Worm (Caenorhabditis elegans) whole organism, midembryonic: ENCODE measurements around the gene F26F2.4.

ENCODE experiments used
- cog-1 ChIP-seq: sonication (generic microtip); optimal IDR thresholded peaks from 2 replicates; lab custom pipeline; 2016; ENCODE audit warnings: missing genetic modification characterization, missing compliant biosample characterization
- klf-2 ChIP-seq: fragments of 200-800 bp; sonication (Bioruptor generic); conservative IDR thresholded peaks from 2 replicates; pipeline ENCODE4 v1.3.6; 2022; ENCODE audit warnings: missing genetic modification reagents, missing genetic modification characterization, missing compliant biosample characterization

- no peak for TF ChIP-seq cog-1 (tag; lab: Kevin White, UChicago)
- no peak for TF ChIP-seq klf-2 (GFP tag; lab: Robert Waterston, UW)
Measured at ce11 chrV:20618632-20619031, 49.5 kb downstream of the F26F2.4 start, which contains the start of gene F46B3.7.
